Fruit fly (Drosophila melanogaster) whole organism: Measurements from ENCODE around the gene LManI.

Experiments
- CG8478 ChIP-seq: fragments of >200 bp; optimal IDR thresholded peaks from 2 replicates; lab custom pipeline; 2018; ENCODE audit warnings: inconsistent platforms
- Dll ChIP-seq: fragments of >200 bp; optimal IDR thresholded peaks from 2 replicates; lab custom pipeline; 2017
- EcR ChIP-seq, 2 experiments: fragments of >200 bp; optimal IDR thresholded peaks; 2 replicates each; lab custom pipeline; 2017; ENCODE audit warnings: missing biosample characterization in 2 of 2, missing genetic modification characterization in 2 of 2, missing genetic modification reagents in 2 of 2
- pan ChIP-seq: fragments of >200 bp; optimal IDR thresholded peaks from 2 replicates; lab custom pipeline; 2017
- psq ChIP-seq: fragments of >200 bp; optimal IDR thresholded peaks from 2 replicates; lab custom pipeline; 2017
- usp ChIP-seq: fragments of >200 bp; optimal IDR thresholded peaks from 2 replicates; lab custom pipeline; 2017; ENCODE audit warnings: missing biosample characterization, missing genetic modification characterization, mixed read lengths

LManI gene

DNA sequence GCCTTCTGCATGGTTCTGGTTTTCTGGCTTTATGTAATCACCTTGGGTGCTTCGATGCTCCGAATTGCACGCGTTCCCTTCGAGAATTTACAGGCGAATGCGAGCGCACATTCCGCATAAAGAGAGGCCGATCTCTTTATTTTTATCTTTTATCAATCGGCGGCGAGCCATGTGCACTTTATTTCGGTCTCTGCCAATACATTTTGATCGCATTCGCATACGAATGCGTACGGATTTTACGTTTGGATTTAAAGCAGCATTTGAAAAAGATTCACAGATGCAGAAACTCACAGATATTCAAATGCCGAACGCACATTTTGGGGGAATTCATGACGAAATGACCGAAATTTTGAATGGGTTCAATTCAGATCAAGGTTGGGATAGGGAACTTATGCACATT, 34.3 kb upstream of the LManI start, which contains the start of gene CG13144:
Gene CG13144, minus strand, starts transcription at position 101 of the 400 bp plus-strand sequence.
- TF ChIP-seq Dll (lab: Kevin White, UChicago) (no peak), CG8478 (no peak), EcR (GFP tag; optimal IDR thresholded peaks at IDR 0.05; lab: Kevin White, UChicago) (no peak), usp (GFP tag; lab: Kevin White, UChicago) (no peak), pan (lab: Kevin White, UChicago) (no peak), psq (lab: Kevin White, UChicago) (no peak)

DNA sequence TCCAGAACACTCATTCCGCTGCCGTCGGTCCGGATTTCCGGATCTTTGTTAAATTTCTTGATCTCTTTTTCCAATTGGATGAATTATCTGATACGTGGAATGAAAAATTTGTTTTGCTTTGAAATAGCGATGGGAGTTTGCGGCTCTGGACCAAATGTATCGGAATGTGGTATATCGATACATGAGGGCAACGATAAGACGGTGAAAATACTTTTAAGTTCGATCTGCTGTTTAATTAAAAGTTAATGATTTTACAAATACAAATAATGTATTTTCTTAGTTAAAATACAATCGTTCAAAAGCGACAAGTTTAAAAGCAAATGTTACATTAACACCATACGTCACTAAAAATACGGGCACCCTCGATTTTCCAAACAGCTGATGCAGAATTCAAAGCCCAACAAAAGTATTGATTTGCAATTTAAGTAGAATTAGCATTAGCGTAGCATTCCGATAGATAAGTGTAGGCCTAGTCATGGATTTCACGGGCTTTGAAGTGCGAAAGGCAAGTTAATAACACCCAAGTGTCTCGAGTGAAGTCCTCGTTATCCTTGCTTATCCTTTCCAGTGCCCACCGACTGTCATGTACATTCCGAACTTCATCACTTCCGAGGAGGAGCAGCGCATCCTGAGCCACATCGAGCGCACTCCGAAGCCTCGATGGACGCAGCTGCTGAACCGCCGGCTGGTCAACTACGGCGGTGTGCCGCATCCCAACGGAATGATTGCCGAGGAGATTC, 31.6 kb upstream of the LManI start, which contains the start of the genes Cog4 and CG6144:
Gene Cog4, minus strand, starts transcription at position 139 of the 740 bp plus-strand sequence.
Gene CG6144, plus strand, starts transcription at position 211 of the 740 bp plus-strand sequence.
- no peak for TF ChIP-seq pan (lab: Kevin White, UChicago)

- TF ChIP-seq pan (lab: Kevin White, UChicago) (no peak), EcR (GFP tag; optimal IDR thresholded peaks at IDR 0.05; lab: Kevin White, UChicago) (no peak), Dll (lab: Kevin White, UChicago) (no peak), usp (GFP tag; lab: Kevin White, UChicago) (no peak), psq (lab: Kevin White, UChicago) (no peak), CG8478 (no peak)
Observed at dm6 chr2L:10483073-10483472, 26.0 kb upstream of the LManI start, which contains the start of gene Grip75. Gene Grip75, plus strand, starts transcription at chr2L:10483295.

dm6 chr2L:10479859-10480258, 22.8 kb upstream of the LManI start:
- TF ChIP-seq pan (lab: Kevin White, UChicago) (no peak), psq (lab: Kevin White, UChicago) (no peak), usp (GFP tag; lab: Kevin White, UChicago) (no peak), Dll (lab: Kevin White, UChicago) (no peak), EcR (GFP tag; optimal IDR thresholded peaks at IDR 0.05; lab: Kevin White, UChicago) (no peak), CG8478 (no peak)

- TF ChIP-seq EcR (GFP tag; optimal IDR thresholded peaks at IDR 0.05; lab: Kevin White, UChicago) (no peak), Dll (lab: Kevin White, UChicago) (no peak), psq (lab: Kevin White, UChicago) (no peak), pan (lab: Kevin White, UChicago) (no peak), usp (GFP tag; lab: Kevin White, UChicago) (no peak), CG8478 (no peak)
Observed at dm6 chr2L:10476879-10477278, 19.8 kb upstream of the LManI start, which contains the start of gene RluA-2. Gene RluA-2, plus strand, starts transcription at chr2L:10477073.

DNA sequence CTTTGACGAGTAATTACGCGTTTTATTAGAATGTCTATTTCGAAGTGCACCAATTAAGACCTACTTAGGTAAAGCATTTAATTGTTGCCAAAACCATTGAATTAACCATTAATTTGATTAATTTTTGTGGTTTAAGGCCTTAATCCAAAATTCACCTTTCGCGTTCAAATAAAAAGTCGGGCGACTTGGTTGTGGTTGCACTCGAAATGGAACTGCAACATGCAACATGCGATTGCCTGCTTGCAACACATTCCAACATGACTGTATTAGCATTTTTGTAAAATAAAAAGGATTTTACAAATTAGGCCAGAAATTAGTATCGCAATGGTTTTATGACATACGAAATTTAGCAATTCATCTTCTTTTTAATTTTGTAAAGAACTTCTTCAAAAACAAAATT, 17.8 kb upstream of the LManI start:
- TF ChIP-seq EcR (GFP tag; optimal IDR thresholded peaks at IDR 0.05; lab: Kevin White, UChicago), result no peak
- TF ChIP-seq CG8478, result no peak
- no peak for TF ChIP-seq psq (lab: Kevin White, UChicago)
- TF ChIP-seq pan (lab: Kevin White, UChicago), result no peak
- no peak for TF ChIP-seq Dll (lab: Kevin White, UChicago)
- TF ChIP-seq usp (GFP tag; lab: Kevin White, UChicago), result no peak

DNA sequence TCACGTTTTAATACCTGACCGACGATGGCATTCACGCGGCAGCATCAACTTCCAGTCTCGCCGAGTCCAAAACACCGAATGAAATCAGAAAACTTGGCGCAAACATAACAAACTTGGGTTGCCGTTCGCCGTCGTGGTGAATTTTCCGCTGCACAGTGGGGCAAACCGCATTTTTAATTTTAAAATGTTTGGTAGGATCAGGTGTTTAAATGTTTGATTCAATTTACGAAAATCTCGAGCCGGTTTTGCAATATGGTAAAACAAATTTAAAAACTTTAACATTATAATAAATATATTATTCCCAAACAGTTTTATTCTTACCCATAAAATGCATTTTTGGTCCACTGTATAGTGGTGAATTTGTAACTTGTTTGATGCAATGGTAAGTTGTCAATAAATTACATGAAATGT, 17.2 kb upstream of the LManI start, which contains the start of gene RluA-1:
Gene RluA-1, minus strand, starts transcription at position 82 of the 411 bp plus-strand sequence.
- no peak for TF ChIP-seq usp (GFP tag; lab: Kevin White, UChicago)
- TF ChIP-seq EcR (GFP tag; optimal IDR thresholded peaks at IDR 0.05; lab: Kevin White, UChicago), result no peak
- TF ChIP-seq pan (lab: Kevin White, UChicago), result no peak
- no peak for TF ChIP-seq Dll (lab: Kevin White, UChicago)
- no peak for TF ChIP-seq psq (lab: Kevin White, UChicago)
- no peak for TF ChIP-seq CG8478

dm6 chr2L:10472257-10472656, 15.2 kb upstream of the LManI start:
- TF ChIP-seq Dll (lab: Kevin White, UChicago) (no peak), pan (lab: Kevin White, UChicago) (no peak), usp (GFP tag; lab: Kevin White, UChicago) (no peak), psq (lab: Kevin White, UChicago) (no peak), CG8478 (no peak), EcR (GFP tag; optimal IDR thresholded peaks at IDR 0.05; lab: Kevin White, UChicago) (no peak)

dm6 chr2L:10470211-10470610, 13.2 kb upstream of the LManI start:
- no peak for TF ChIP-seq Dll (lab: Kevin White, UChicago)
- no peak for TF ChIP-seq psq (lab: Kevin White, UChicago)
- TF ChIP-seq EcR (GFP tag; optimal IDR thresholded peaks at IDR 0.05; lab: Kevin White, UChicago), result no peak
- no peak for TF ChIP-seq pan (lab: Kevin White, UChicago)
- no peak for TF ChIP-seq CG8478
- no peak for TF ChIP-seq usp (GFP tag; lab: Kevin White, UChicago)

DNA sequence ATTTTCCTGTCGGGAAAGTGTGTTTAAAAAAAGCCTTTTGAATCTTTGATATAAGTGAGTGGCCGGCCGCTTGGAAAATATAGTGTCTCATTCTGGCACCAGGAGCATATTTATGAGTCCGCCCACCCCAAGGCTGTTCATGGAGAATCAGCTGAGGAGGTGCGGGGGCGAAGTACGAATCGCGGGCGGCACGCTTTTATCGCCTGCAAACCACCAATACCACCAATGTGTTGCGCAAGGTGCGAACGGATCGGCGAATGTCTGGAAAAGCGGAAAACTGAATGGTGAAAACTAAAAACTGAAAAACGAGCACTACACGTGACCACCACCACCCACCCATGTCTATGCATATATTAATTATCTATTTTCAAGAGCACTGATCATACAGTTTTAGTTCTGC, 11.9 kb upstream of the LManI start:
- TF ChIP-seq EcR (GFP tag; optimal IDR thresholded peaks at IDR 0.05; lab: Kevin White, UChicago), result no peak

DNA sequence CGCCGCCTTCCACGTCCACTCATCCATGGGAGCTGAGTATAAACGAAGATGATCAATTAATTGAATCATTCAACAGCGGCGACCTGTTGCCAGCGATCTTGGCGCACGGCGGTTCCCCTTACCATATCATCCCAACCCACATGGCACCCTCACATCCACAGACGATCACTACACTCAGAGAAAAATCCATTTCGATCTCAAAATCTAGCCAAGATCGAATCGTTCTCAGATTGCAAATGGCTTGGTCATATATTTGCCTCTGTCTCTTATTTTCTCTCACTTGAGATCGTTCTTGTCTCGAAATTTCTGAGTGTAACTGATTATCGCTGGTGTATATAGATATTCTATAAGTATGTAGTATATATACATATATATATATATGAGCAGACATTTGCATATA, 11.3 kb upstream of the LManI start:
- no peak for TF ChIP-seq pan (lab: Kevin White, UChicago)
- no peak for TF ChIP-seq Dll (lab: Kevin White, UChicago)
- TF ChIP-seq EcR (GFP tag; optimal IDR thresholded peaks at IDR 0.05; lab: Kevin White, UChicago), result no peak
- no peak for TF ChIP-seq usp (GFP tag; lab: Kevin White, UChicago)
- TF ChIP-seq psq (lab: Kevin White, UChicago), result no peak
- TF ChIP-seq CG8478, result no peak

DNA sequence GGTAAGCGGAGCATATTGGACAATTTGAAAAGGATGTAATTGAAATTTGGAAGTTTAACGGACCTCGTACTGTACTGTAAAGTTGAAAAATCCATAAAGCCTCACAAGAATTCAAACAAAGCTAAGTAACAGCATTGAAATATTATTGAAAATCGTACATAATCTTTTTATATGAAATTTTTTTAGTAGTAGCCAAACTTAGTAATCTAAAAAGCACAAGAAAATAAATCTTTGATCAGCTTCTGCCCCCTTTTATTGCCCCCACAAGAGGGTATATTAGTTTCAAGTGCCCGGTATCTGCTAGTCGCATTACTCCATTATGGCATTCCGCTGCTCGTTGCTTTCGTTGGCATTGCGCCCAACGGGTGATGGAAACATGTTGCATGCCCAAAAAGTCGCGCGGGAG, 9.8 kb upstream of the LManI start:
- TF ChIP-seq EcR (GFP tag; optimal IDR thresholded peaks at IDR 0.05; lab: Kevin White, UChicago) (no peak), pan (lab: Kevin White, UChicago) (no peak), usp (GFP tag; lab: Kevin White, UChicago) (no peak), psq (lab: Kevin White, UChicago) (no peak), CG8478 (no peak), Dll (lab: Kevin White, UChicago) (no peak)
